Fruit fly (Drosophila melanogaster) S2 (cell line): ENCODE results near the gene CG14362.

Source experiments
- CG8478 ChIP-seq: fragments of >200 bp; optimal IDR thresholded peaks from 2 replicates; lab custom pipeline; 2018
- CTCF ChIP-seq, 2 experiments: fragments of >200 bp; optimal IDR thresholded peaks; 2 replicates each; lab custom pipeline; 2018

dm6 chr3R:13875438-13875861 is 20.2 kb upstream of the CG14362 start:
- TF ChIP-seq CTCF (optimal IDR thresholded peaks at IDR 0.05; lab: Kevin White, UChicago) (no peak), CG8478 (lab: Kevin White, UChicago) (no peak)
